Fruit fly (Drosophila melanogaster) whole organism, embryonic: ENCODE results near the gene CG31804.
A peak's percentile ranks its signal among the peaks of the same experiment; 100 is the strongest.

Experiments used
- ATbp ChIP-seq: fragments of 200-800 bp; sonication (Bioruptor generic); optimal IDR thresholded peaks from 2 replicates; lab custom pipeline; 2017; ENCODE audit warnings: missing biosample characterization, mild to moderate bottlenecking, missing genetic modification characterization, missing genetic modification reagents
- Asciz ChIP-seq: fragments of 200-800 bp; sonication (Bioruptor generic); optimal IDR thresholded peaks from 2 replicates; lab custom pipeline; 2017; ENCODE audit warnings: missing biosample characterization, mild to moderate bottlenecking, missing genetic modification characterization, missing genetic modification reagents
- B-H1 ChIP-seq: fragments of 200-800 bp; sonication (Bioruptor generic); IDR thresholded peaks from 3 replicates; pipeline ENCODE4 v1.3.6; 2022; ENCODE audit warnings: missing biosample characterization, missing genetic modification characterization
- B-H2 ChIP-seq: fragments of 200-800 bp; sonication (Bioruptor generic); optimal IDR thresholded peaks from 2 replicates; lab custom pipeline; 2018; ENCODE audit warnings: missing biosample characterization, mild to moderate bottlenecking, missing genetic modification characterization
- CG10209 ChIP-seq: fragments of 200-800 bp; sonication (Bioruptor generic); optimal IDR thresholded peaks from 3 replicates; lab custom pipeline; 2017; ENCODE audit warnings: missing biosample characterization, mild to moderate bottlenecking, missing genetic modification characterization, missing genetic modification reagents
- CG10321 ChIP-seq: fragments of 200-800 bp; sonication (Bioruptor generic); IDR thresholded peaks from 2 replicates; pipeline ENCODE4 v1.3.6; 2022; ENCODE audit warnings: missing biosample characterization, missing genetic modification characterization
- CG11504 ChIP-seq: fragments of 200-800 bp; sonication (Bioruptor generic); optimal IDR thresholded peaks from 3 replicates; lab custom pipeline; 2019; ENCODE audit warnings: missing biosample characterization, mild to moderate bottlenecking, missing genetic modification characterization, moderate library complexity
- CG12391 ChIP-seq: fragments of 200-800 bp; sonication (Bioruptor generic); optimal IDR thresholded peaks from 3 replicates; lab custom pipeline; 2018; ENCODE audit warnings: missing biosample characterization, mild to moderate bottlenecking, missing genetic modification characterization, moderate library complexity
- CG12659 ChIP-seq: fragments of 200-800 bp; sonication (Bioruptor generic); optimal IDR thresholded peaks from 3 replicates; lab custom pipeline; 2017; ENCODE audit warnings: mild to moderate bottlenecking, missing biosample characterization, missing genetic modification reagents, missing genetic modification characterization
- CG13123 ChIP-seq: fragments of 200-800 bp; sonication (Bioruptor generic); optimal IDR thresholded peaks from 2 replicates; lab custom pipeline; 2016; ENCODE audit warnings: missing biosample characterization, missing genetic modification characterization
- CG15601 ChIP-seq: fragments of 200-800 bp; sonication (Bioruptor generic); optimal IDR thresholded peaks from 3 replicates; lab custom pipeline; 2019; ENCODE audit warnings: missing biosample characterization, mild to moderate bottlenecking, missing genetic modification characterization, moderate library complexity
- CG18262 ChIP-seq: fragments of 200-800 bp; optimal IDR thresholded peaks from 3 replicates; lab custom pipeline; 2019; ENCODE audit warnings: missing biosample characterization, mild to moderate bottlenecking, missing genetic modification characterization, moderate library complexity
- CG1832 ChIP-seq: fragments of 200-800 bp; sonication (Bioruptor generic); optimal IDR thresholded peaks from 2 replicates; lab custom pipeline; 2017; ENCODE audit warnings: missing biosample characterization, mild to moderate bottlenecking, missing genetic modification characterization, inconsistent platforms
- CG2712 ChIP-seq: fragments of 200-800 bp; optimal IDR thresholded peaks from 3 replicates; lab custom pipeline; 2019; ENCODE audit warnings: missing biosample characterization, mild to moderate bottlenecking, missing genetic modification characterization, moderate library complexity
- CG32767 ChIP-seq: fragments of 200-800 bp; sonication (Bioruptor generic); IDR thresholded peaks from 2 replicates; pipeline ENCODE4 v1.3.6; 2022; ENCODE audit warnings: missing biosample characterization, missing genetic modification characterization
- CG3838 ChIP-seq: fragments of 200-800 bp; sonication (Bioruptor generic); optimal IDR thresholded peaks from 3 replicates; lab custom pipeline; 2016; ENCODE audit warnings: missing biosample characterization, missing genetic modification characterization
- CG42726 ChIP-seq: fragments of 200-800 bp; sonication (Bioruptor generic); IDR thresholded peaks from 2 replicates; pipeline ENCODE4 v1.3.6; 2022; ENCODE audit warnings: missing biosample characterization, missing genetic modification characterization; ENCODE audit not compliant: partially characterized antibody
- CG4328 ChIP-seq: fragments of 200-800 bp; sonication (Bioruptor generic); optimal IDR thresholded peaks from 3 replicates; lab custom pipeline; 2017; ENCODE audit warnings: missing biosample characterization, missing genetic modification reagents, missing genetic modification characterization
- CG4424 ChIP-seq: fragments of 200-800 bp; sonication (Bioruptor generic); optimal IDR thresholded peaks from 3 replicates; lab custom pipeline; 2016; ENCODE audit warnings: missing biosample characterization, missing genetic modification characterization
- CG5245 ChIP-seq: fragments of 200-800 bp; sonication (Bioruptor generic); optimal IDR thresholded peaks from 3 replicates; lab custom pipeline; 2016; ENCODE audit warnings: missing biosample characterization, missing genetic modification characterization
- CG6175 ChIP-seq: fragments of 200-800 bp; sonication (Bioruptor generic); IDR thresholded peaks from 3 replicates; pipeline ENCODE4 v1.3.6; 2022; ENCODE audit warnings: missing biosample characterization, missing genetic modification characterization
- Doc2 ChIP-seq: fragments of 200-800 bp; sonication (Bioruptor generic); IDR thresholded peaks from 2 replicates; pipeline ENCODE4 v1.3.6; 2022; ENCODE audit warnings: missing biosample characterization, missing genetic modification characterization
- Dp ChIP-seq: fragments of 200-800 bp; sonication (Bioruptor generic); optimal IDR thresholded peaks from 2 replicates; lab custom pipeline; 2018; ENCODE audit warnings: missing biosample characterization, mild to moderate bottlenecking, missing genetic modification characterization, moderate library complexity
- Gsc ChIP-seq: fragments of 200-800 bp; sonication (Bioruptor generic); IDR thresholded peaks from 2 replicates; pipeline ENCODE4 v1.3.6; 2022; ENCODE audit warnings: missing biosample characterization, missing genetic modification characterization
- Hand ChIP-seq: fragments of 200-800 bp; sonication (Bioruptor generic); optimal IDR thresholded peaks from 2 replicates; lab custom pipeline; 2017; ENCODE audit warnings: mild to moderate bottlenecking, missing biosample characterization, missing genetic modification reagents, missing genetic modification characterization
- HmgD ChIP-seq: fragments of 200-800 bp; sonication (Bioruptor generic); optimal IDR thresholded peaks from 3 replicates; lab custom pipeline; 2016; ENCODE audit warnings: missing biosample characterization, missing genetic modification characterization
- Hsf ChIP-seq: fragments of 200-800 bp; sonication (Bioruptor generic); optimal IDR thresholded peaks from 3 replicates; lab custom pipeline; 2016; ENCODE audit warnings: missing biosample characterization, missing genetic modification characterization
- MTF-1 ChIP-seq: fragments of 200-800 bp; sonication (Bioruptor generic); optimal IDR thresholded peaks from 2 replicates; lab custom pipeline; 2018; ENCODE audit warnings: missing biosample characterization, mild to moderate bottlenecking, missing genetic modification characterization, borderline replicate concordance
- NK7.1 ChIP-seq: fragments of 200-800 bp; sonication (Bioruptor generic); optimal IDR thresholded peaks from 3 replicates; lab custom pipeline; 2016; ENCODE audit warnings: missing biosample characterization, missing genetic modification characterization
- Pdp1 ChIP-seq, 2 experiments: fragments of 200-800 bp; sonication (Bioruptor generic); optimal IDR thresholded peaks; 3 replicates each; lab custom pipeline; 2016; ENCODE audit warnings: missing biosample characterization in 2 of 2, missing genetic modification characterization in 2 of 2, mild to moderate bottlenecking in 1 of 2, moderate library complexity in 1 of 2
- Rx ChIP-seq: fragments of 200-800 bp; sonication (Bioruptor generic); IDR thresholded peaks from 2 replicates; pipeline ENCODE4 v1.3.6; 2022; ENCODE audit warnings: missing biosample characterization, missing genetic modification characterization
- Tbp ChIP-seq: fragments of >200 bp; optimal IDR thresholded peaks from 2 replicates; lab custom pipeline; 2018; ENCODE audit warnings: missing biosample characterization, missing genetic modification characterization
- Xbp1 ChIP-seq: fragments of 200-800 bp; sonication (Bioruptor generic); optimal IDR thresholded peaks from 3 replicates; lab custom pipeline; 2016; ENCODE audit warnings: missing biosample characterization, mild to moderate bottlenecking, missing genetic modification characterization
- ase ChIP-seq: fragments of 200-800 bp; sonication (Bioruptor generic); IDR thresholded peaks from 3 replicates; pipeline ENCODE4 v1.3.6; 2022; ENCODE audit warnings: missing biosample characterization, missing genetic modification characterization
- cad ChIP-seq: fragments of >200 bp; optimal IDR thresholded peaks from 2 replicates; lab custom pipeline; 2017; ENCODE audit warnings: missing biosample characterization, missing genetic modification characterization
- dimm ChIP-seq: fragments of 200-800 bp; sonication (Bioruptor generic); IDR thresholded peaks from 2 replicates; pipeline ENCODE4 v1.3.6; 2022; ENCODE audit warnings: missing biosample characterization, missing genetic modification characterization
- disco-r ChIP-seq: fragments of 200-800 bp; sonication (Bioruptor generic); optimal IDR thresholded peaks from 2 replicates; lab custom pipeline; 2016; ENCODE audit warnings: missing biosample characterization, missing genetic modification characterization
- fd96Cb ChIP-seq: fragments of 200-800 bp; sonication (Bioruptor generic); optimal IDR thresholded peaks from 2 replicates; lab custom pipeline; 2018; ENCODE audit warnings: missing biosample characterization, mild to moderate bottlenecking, missing genetic modification characterization, moderate library complexity
- gsb-n ChIP-seq: fragments of 200-800 bp; sonication (Bioruptor generic); optimal IDR thresholded peaks from 3 replicates; lab custom pipeline; 2018; ENCODE audit warnings: missing biosample characterization, mild to moderate bottlenecking, missing genetic modification characterization
- jigr1 ChIP-seq: fragments of 200-800 bp; sonication (Bioruptor generic); IDR thresholded peaks from 3 replicates; pipeline ENCODE4 v1.3.6; 2022; ENCODE audit warnings: missing biosample characterization, missing genetic modification characterization
- onecut ChIP-seq: fragments of 200-800 bp; sonication (Bioruptor generic); IDR thresholded peaks from 2 replicates; pipeline ENCODE4 v1.3.6; 2022; ENCODE audit warnings: missing biosample characterization, missing genetic modification characterization
- otp ChIP-seq: fragments of 200-800 bp; sonication (Bioruptor generic); IDR thresholded peaks from 3 replicates; pipeline ENCODE4, ENCODE4 v1.3.6; 2022; ENCODE audit warnings: missing biosample characterization, missing genetic modification characterization
- pan ChIP-seq, 4 experiments: fragments of >200 bp in 3 of 4; fragments of 200-800 bp in 1 of 4; sonication (Bioruptor generic) in 1 of 4; optimal IDR thresholded peaks in 3 of 4; IDR thresholded peaks in 1 of 4; 2 replicates each; pipeline versions ENCODE4 v1.3.6 to Lab custom; 2017 to 2022; ENCODE audit warnings: missing biosample characterization in 2 of 4, missing genetic modification characterization in 2 of 4, mixed read lengths in 1 of 4
- peb ChIP-seq: fragments of 200-800 bp; sonication (Bioruptor generic); IDR thresholded peaks from 2 replicates; pipeline ENCODE4 v1.3.6; 2022; ENCODE audit warnings: missing biosample characterization, missing genetic modification characterization
- prd ChIP-seq, 3 experiments: fragments of >200 bp in 2 of 3; fragments of 200-800 bp in 1 of 3; sonication (Bioruptor generic) in 1 of 3; optimal IDR thresholded peaks in 2 of 3; IDR thresholded peaks in 1 of 3; 2 replicates in 2 of 3; 3 replicates in 1 of 3; pipeline versions ENCODE4 v1.3.6 to Lab custom; 2017 to 2022; ENCODE audit warnings: missing biosample characterization in 1 of 3, missing genetic modification characterization in 1 of 3
- pzg ChIP-seq: fragments of 200-800 bp; sonication (Bioruptor generic); optimal IDR thresholded peaks from 3 replicates; lab custom pipeline; 2018; ENCODE audit warnings: missing biosample characterization, mild to moderate bottlenecking, missing genetic modification characterization, moderate library complexity
- repo ChIP-seq: fragments of 200-800 bp; sonication (Bioruptor generic); optimal IDR thresholded peaks from 2 replicates; lab custom pipeline; 2016; ENCODE audit warnings: missing biosample characterization, missing genetic modification characterization
- row ChIP-seq: fragments of 200-800 bp; sonication (Bioruptor generic); IDR thresholded peaks from 3 replicates; pipeline ENCODE4 v1.3.6; 2022; ENCODE audit warnings: missing biosample characterization, missing genetic modification characterization
- sim ChIP-seq: fragments of 200-800 bp; sonication (Bioruptor generic); IDR thresholded peaks from 2 replicates; pipeline ENCODE4 v1.3.6; 2022; ENCODE audit warnings: missing biosample characterization, missing genetic modification characterization

CG31804 gene

dm6 chr2L:17378767-17379301 is 15.5 kb downstream of the CG31804 start (continued):
- TF ChIP-seq CG11504 (peak; percentile 93), otp (GFP tag; lab: Robert Waterston, UW) (peak; percentile 95), cad (GFP tag; lab: Kevin White, UChicago) (no peak), pzg (peak; percentile 27), CG12659 (GFP tag; lab: Kevin White, UChicago) (peak; percentile 95), CG4424 (peak; percentile 93), CG5245 (peak; percentile 96), CG15601 (peak; percentile 98), row (GFP tag; lab: Robert Waterston, UW) (peak; percentile 98), CG4328 (peak; percentile 97), Rx (GFP tag; lab: Robert Waterston, UW) (peak; percentile 80), CG18262 (tag; lab: Kevin White, UChicago) (peak; percentile 96), Pdp1 (GFP tag; optimal IDR thresholded peaks at IDR 0.05; lab: Kevin White, UChicago) (peak; percentile 94), peb (GFP tag; lab: Robert Waterston, UW) (peak; percentile 82), Gsc (GFP tag; lab: Robert Waterston, UW) (no peak; the same call in 1 of the 2 replicates), ATbp (GFP tag; lab: Kevin White, UChicago) (peak; percentile 88), sim (GFP tag; lab: Robert Waterston, UW) (peak; percentile 92), onecut (GFP tag; lab: Robert Waterston, UW) (peak; percentile 94), CG3838 (GFP tag; lab: Kevin White, UChicago) (peak; percentile 88), Dp (GFP tag; lab: Kevin White, UChicago) (peak; percentile 3), B-H1 (peak; percentile 87), Asciz (peak; percentile 99), Xbp1 (GFP tag; lab: Kevin White, UChicago) (peak; percentile 93), gsb-n (peak; percentile 94), CG32767 (GFP tag; lab: Robert Waterston, UW) (peak; percentile 91), fd96Cb (tag; lab: Kevin White, UChicago) (peak; percentile 94), NK7.1 (GFP tag; lab: Kevin White, UChicago) (peak; percentile 98), CG42726 (GFP tag; lab: Robert Waterston, UW) (no peak), CG2712 (tag; lab: Kevin White, UChicago) (peak; percentile 96), ase (GFP tag; lab: Robert Waterston, UW) (peak; percentile 88), CG1832 (GFP tag; lab: Kevin White, UChicago) (no peak), CG12391 (tag; lab: Kevin White, UChicago) (peak; percentile 95), CG10209 (peak; percentile 93), repo (GFP tag; lab: Kevin White, UChicago) (peak; percentile 98), pan (optimal IDR thresholded peaks at IDR 0.05; lab: Kevin White, UChicago) (no peak), pan (GFP tag; optimal IDR thresholded peaks at IDR 0.05 in 1 of 2, IDR thresholded peaks at IDR 0.05 in 1 of 2) (peak in 1 of 2 experiments; percentile 97), dimm (GFP tag; lab: Robert Waterston, UW) (peak; percentile 79), jigr1 (GFP tag; lab: Robert Waterston, UW) (peak; percentile 81; the same call in 1 of the 3 replicates), Hand (peak; percentile 80), HmgD (GFP tag; lab: Kevin White, UChicago) (peak; percentile 67), CG6175 (GFP tag; lab: Robert Waterston, UW) (peak; percentile 78; the same call in 2 of the 3 replicates), Doc2 (GFP tag; lab: Robert Waterston, UW) (peak; percentile 48; the same call in 1 of the 2 replicates), Hsf (peak; percentile 95), B-H2 (GFP tag; lab: Kevin White, UChicago) (peak; percentile 92), CG10321 (GFP tag; lab: Robert Waterston, UW) (peak; percentile 73), Tbp (no peak), CG13123 (GFP tag; lab: Kevin White, UChicago) (peak; percentile 96), MTF-1 (peak; percentile 99), disco-r (peak; percentile 80), prd (optimal IDR thresholded peaks at IDR 0.05; lab: Kevin White, UChicago) (no peak), prd (GFP tag; IDR thresholded peaks at IDR 0.05; lab: Robert Waterston, UW) (peak; percentile 97)
